Worm (Caenorhabditis elegans) whole organism, L1 larva: Measurements from ENCODE around the gene smi-1.
A peak's percentile ranks its signal among the peaks of the same experiment; 100 is the strongest.

Source experiments
- ces-1 ChIP-seq: fragments of 150-350 bp; optimal IDR thresholded peaks from 2 replicates; lab custom pipeline; 2014; ENCODE audit warnings: missing biosample characterization, missing genetic modification reagents, missing genetic modification characterization
- fkh-10 ChIP-seq: sonication (generic microtip); optimal IDR thresholded peaks from 2 replicates; lab custom pipeline; 2017; ENCODE audit warnings: missing biosample characterization, missing genetic modification reagents, missing genetic modification characterization
- hlh-17 ChIP-seq: fragments of 200-800 bp; sonication (Bioruptor generic); optimal IDR thresholded peaks from 2 replicates; lab custom pipeline; 2018; ENCODE audit warnings: missing genetic modification characterization, mild to moderate bottlenecking, missing compliant biosample characterization, moderate library complexity, borderline replicate concordance
- lsy-2 ChIP-seq, 2 experiments: fragments of 150-350 bp; optimal IDR thresholded peaks; 2 replicates each; lab custom pipeline; 2014; ENCODE audit warnings: missing biosample characterization in 2 of 2, missing genetic modification characterization in 2 of 2
- mdl-1 ChIP-seq, 2 experiments: fragments of 150-350 bp; optimal IDR thresholded peaks; 2 replicates each; lab custom pipeline; 2014 to 2017; ENCODE audit warnings: missing biosample characterization in 2 of 2, missing genetic modification characterization in 2 of 2, inconsistent platforms in 1 of 2
- nhr-11 ChIP-seq: fragments of 150-350 bp; optimal IDR thresholded peaks from 2 replicates; lab custom pipeline; 2014; ENCODE audit warnings: missing biosample characterization, missing genetic modification characterization
- nhr-237 ChIP-seq: fragments of 150-350 bp; optimal IDR thresholded peaks from 2 replicates; lab custom pipeline; 2014; ENCODE audit warnings: missing biosample characterization, missing genetic modification characterization
- nhr-76 ChIP-seq: sonication (generic microtip); optimal IDR thresholded peaks from 2 replicates; lab custom pipeline; 2017; ENCODE audit warnings: missing biosample characterization, missing genetic modification characterization
- sptf-1 ChIP-seq: fragments of 150-350 bp; optimal IDR thresholded peaks from 2 replicates; lab custom pipeline; 2014; ENCODE audit warnings: missing biosample characterization, missing genetic modification characterization
- tbx-2 ChIP-seq: sonication (generic microtip); optimal IDR thresholded peaks from 2 replicates; lab custom pipeline; 2016; ENCODE audit warnings: missing genetic modification characterization, missing compliant biosample characterization
- unc-62 ChIP-seq: fragments of 150-350 bp; optimal IDR thresholded peaks from 2 replicates; lab custom pipeline; 2014; ENCODE audit warnings: missing biosample characterization, missing genetic modification reagents, missing genetic modification characterization

DNA sequence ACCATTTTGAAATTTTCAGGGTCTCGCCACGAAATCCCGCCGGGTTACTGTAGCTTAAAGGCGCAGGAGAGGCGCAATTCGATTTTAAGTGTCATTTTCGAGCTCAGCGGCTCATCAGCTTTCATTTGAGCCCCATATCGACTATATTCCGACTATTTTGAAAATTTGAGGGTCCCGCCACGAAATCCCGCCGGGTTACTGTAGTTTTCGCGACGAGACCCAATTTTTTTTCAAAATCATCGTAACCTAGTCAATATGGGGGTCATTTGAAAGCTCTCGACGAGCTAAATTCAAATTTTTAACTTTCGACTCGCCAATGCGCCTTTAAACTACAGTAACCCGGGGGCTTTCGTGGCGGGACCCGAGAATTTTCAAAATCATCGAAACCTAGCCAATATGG is 976 bp upstream of the smi-1 start:
- no peak for TF ChIP-seq fkh-10
- no peak for TF ChIP-seq hlh-17 (GFP tag; lab: Kevin White, UChicago)
- TF ChIP-seq nhr-76: no peak
- TF ChIP-seq ces-1 (GFP tag; lab: Kevin White, UChicago): no peak
- no peak for TF ChIP-seq mdl-1 (tag; optimal IDR thresholded peaks at IDR 0.05; lab: Kevin White, UChicago)
- no peak for TF ChIP-seq nhr-11 (tag; lab: Kevin White, UChicago)
- TF ChIP-seq nhr-237 (tag; lab: Kevin White, UChicago): no peak
- no peak for TF ChIP-seq sptf-1
- TF ChIP-seq tbx-2: no peak
- TF ChIP-seq unc-62 (GFP tag; lab: Kevin White, UChicago): no peak
- peak in 1 of 2 experiments; percentile 31 for TF ChIP-seq lsy-2 (tag; optimal IDR thresholded peaks at IDR 0.05; lab: Kevin White, UChicago)
